Fruit fly (Drosophila melanogaster) whole organism, wandering third instar larva: Measurements from ENCODE around the gene CG43145.
A peak's percentile ranks its signal among the peaks of the same experiment; 100 is the strongest.

ENCODE experiments used
- Abd-B ChIP-seq: fragments of >200 bp; optimal IDR thresholded peaks from 2 replicates; lab custom pipeline; 2017; ENCODE audit warnings: missing biosample characterization, missing genetic modification characterization
- CG32264 ChIP-seq: fragments of 200-800 bp; sonication (Bioruptor generic); optimal IDR thresholded peaks from 2 replicates; lab custom pipeline; 2016; ENCODE audit warnings: missing biosample characterization, missing genetic modification characterization
- CG9705 ChIP-seq: fragments of 200-800 bp; sonication (Bioruptor generic); optimal IDR thresholded peaks from 2 replicates; lab custom pipeline; 2018; ENCODE audit warnings: missing biosample characterization, mild to moderate bottlenecking, missing genetic modification characterization
- CrebA ChIP-seq: fragments of 200-800 bp; sonication (Bioruptor generic); optimal IDR thresholded peaks from 2 replicates; lab custom pipeline; 2016; ENCODE audit warnings: missing biosample characterization, mild to moderate bottlenecking, missing genetic modification characterization, borderline replicate concordance
- Dfd ChIP-seq: fragments of >200 bp; optimal IDR thresholded peaks from 2 replicates; lab custom pipeline; 2017; ENCODE audit warnings: missing biosample characterization, missing genetic modification characterization
- Dif ChIP-seq: fragments of 200-275, 200-300 bp; sonication (Bioruptor generic); optimal IDR thresholded peaks from 2 replicates; lab custom pipeline; 2018; ENCODE audit warnings: missing biosample characterization, missing genetic modification characterization; ENCODE audit not compliant: partially characterized antibody
- GATAd ChIP-seq: sonication (Bioruptor generic); optimal IDR thresholded peaks from 2 replicates; lab custom pipeline; 2016; ENCODE audit warnings: missing biosample characterization, missing genetic modification characterization
- HLH106 ChIP-seq: fragments of 200-800 bp; optimal IDR thresholded peaks from 3 replicates; lab custom pipeline; 2019; ENCODE audit warnings: missing biosample characterization, mild to moderate bottlenecking, missing genetic modification characterization, moderate library complexity
- Hnf4 ChIP-seq: fragments of 200-800 bp; sonication (Bioruptor generic); optimal IDR thresholded peaks from 2 replicates; lab custom pipeline; 2016; ENCODE audit warnings: missing biosample characterization, mild to moderate bottlenecking, missing genetic modification characterization
- Hr78 ChIP-seq: fragments of >200 bp; optimal IDR thresholded peaks from 2 replicates; lab custom pipeline; 2017; ENCODE audit warnings: missing biosample characterization, missing genetic modification characterization
- Hr83 ChIP-seq: fragments of 200-300 bp; sonication (Bioruptor generic); optimal IDR thresholded peaks from 2 replicates; lab custom pipeline; 2016; ENCODE audit warnings: missing biosample characterization, mild to moderate bottlenecking, missing genetic modification characterization, moderate library complexity; ENCODE audit not compliant: poor library complexity, severe bottlenecking
- Jra ChIP-seq: sonication (Bioruptor generic); optimal IDR thresholded peaks from 2 replicates; lab custom pipeline; 2016; ENCODE audit warnings: missing biosample characterization, missing genetic modification characterization
- Mio ChIP-seq: sonication (Bioruptor generic); optimal IDR thresholded peaks from 2 replicates; lab custom pipeline; 2016; ENCODE audit warnings: missing biosample characterization, missing genetic modification characterization
- Myc ChIP-seq: fragments of >200 bp; optimal IDR thresholded peaks from 2 replicates; lab custom pipeline; 2017
- N ChIP-seq: fragments of >200 bp; optimal IDR thresholded peaks from 2 replicates; lab custom pipeline; 2018; ENCODE audit warnings: missing biosample characterization, missing external identifiers, missing genetic modification characterization
- OdsH ChIP-seq: fragments of 200-800 bp; sonication (Bioruptor generic); optimal IDR thresholded peaks from 2 replicates; lab custom pipeline; 2016; ENCODE audit warnings: missing biosample characterization, mild to moderate bottlenecking, missing genetic modification characterization
- Rel ChIP-seq, 2 experiments: fragments of 200-800 bp; sonication (Bioruptor generic) in 1 of 2; optimal IDR thresholded peaks; 2 replicates in 1 of 2; 3 replicates in 1 of 2; lab custom pipeline; 2016 to 2019; ENCODE audit warnings: mild to moderate bottlenecking in 2 of 2, missing biosample characterization in 2 of 2, missing genetic modification characterization in 2 of 2, moderate library complexity in 1 of 2
- Sp1 ChIP-seq: fragments of 200-800 bp; sonication (Bioruptor generic); optimal IDR thresholded peaks from 3 replicates; lab custom pipeline; 2019; ENCODE audit warnings: missing biosample characterization, mild to moderate bottlenecking, missing genetic modification characterization, moderate library complexity
- Vsx2 ChIP-seq: fragments of 200-300, 225-300 bp; sonication (Bioruptor generic); optimal IDR thresholded peaks from 2 replicates; lab custom pipeline; 2018; ENCODE audit warnings: missing biosample characterization, missing genetic modification characterization; ENCODE audit not compliant: partially characterized antibody
- br ChIP-seq: fragments of 200-800 bp; sonication (Bioruptor generic); optimal IDR thresholded peaks from 2 replicates; lab custom pipeline; 2016; ENCODE audit warnings: missing biosample characterization, missing genetic modification characterization
- brk ChIP-seq: fragments of 200-800 bp; sonication (Bioruptor generic); optimal IDR thresholded peaks from 2 replicates; lab custom pipeline; 2016; ENCODE audit warnings: missing biosample characterization, mild to moderate bottlenecking, missing genetic modification characterization
- dl ChIP-seq, 2 experiments: fragments of 175-275, 200-275 bp in 1 of 2; fragments of 200-275 bp in 1 of 2; sonication (Bioruptor generic); optimal IDR thresholded peaks; lab custom pipeline; 2018; ENCODE audit warnings: mild to moderate bottlenecking in 2 of 2, missing biosample characterization in 2 of 2, missing genetic modification characterization in 2 of 2, moderate library complexity in 2 of 2; ENCODE audit not compliant: partially characterized antibody in 2 of 2, insufficient read depth in 1 of 2
- dmrt93B ChIP-seq: fragments of 200-800 bp; sonication (Bioruptor generic); optimal IDR thresholded peaks from 2 replicates; lab custom pipeline; 2018; ENCODE audit warnings: missing biosample characterization, mild to moderate bottlenecking, missing genetic modification characterization
- dsf ChIP-seq: sonication (Bioruptor generic); optimal IDR thresholded peaks from 2 replicates; lab custom pipeline; 2016; ENCODE audit warnings: missing biosample characterization, missing genetic modification characterization, borderline replicate concordance
- ey ChIP-seq: fragments of 200-800 bp; sonication (Bioruptor generic); optimal IDR thresholded peaks from 2 replicates; lab custom pipeline; 2016; ENCODE audit warnings: missing biosample characterization, missing genetic modification characterization
- foxo ChIP-seq, 2 experiments: fragments of 200-800 bp; sonication (Bioruptor generic); optimal IDR thresholded peaks; 2 replicates in 1 of 2; 3 replicates in 1 of 2; lab custom pipeline; 2016 to 2017; ENCODE audit warnings: missing biosample characterization in 2 of 2, missing genetic modification characterization in 2 of 2
- fru ChIP-seq: fragments of 200-800 bp; sonication (Bioruptor generic); optimal IDR thresholded peaks from 3 replicates; lab custom pipeline; 2016; ENCODE audit warnings: missing biosample characterization, mild to moderate bottlenecking, missing genetic modification characterization
- h ChIP-seq: fragments of 200-800 bp; sonication (Bioruptor generic); optimal IDR thresholded peaks from 3 replicates; lab custom pipeline; 2016; ENCODE audit warnings: missing biosample characterization, mild to moderate bottlenecking, missing genetic modification characterization
- jim ChIP-seq: fragments of 175-275, 200-325 bp; sonication (Bioruptor generic); optimal IDR thresholded peaks from 2 replicates; lab custom pipeline; 2016; ENCODE audit warnings: missing biosample characterization, mild to moderate bottlenecking, missing genetic modification characterization
- lola ChIP-seq: fragments of >200 bp; optimal IDR thresholded peaks from 2 replicates; lab custom pipeline; 2017; ENCODE audit warnings: missing biosample characterization, missing genetic modification characterization
- pan ChIP-seq: fragments of >200 bp; optimal IDR thresholded peaks from 2 replicates; lab custom pipeline; 2017
- psq ChIP-seq: fragments of 200-800 bp; sonication (Bioruptor generic); optimal IDR thresholded peaks from 3 replicates; lab custom pipeline; 2017; ENCODE audit warnings: missing biosample characterization, mild to moderate bottlenecking, missing genetic modification characterization, moderate library complexity
- rgr ChIP-seq: fragments of 200-800 bp; sonication (Bioruptor generic); optimal IDR thresholded peaks from 3 replicates; lab custom pipeline; 2016; ENCODE audit warnings: missing biosample characterization, mild to moderate bottlenecking, missing genetic modification characterization
- sage ChIP-seq: fragments of 200-800 bp; sonication (Bioruptor generic); optimal IDR thresholded peaks from 2 replicates; lab custom pipeline; 2016; ENCODE audit warnings: missing biosample characterization, mild to moderate bottlenecking, missing genetic modification characterization
- sv ChIP-seq: fragments of 200-800 bp; sonication (Bioruptor generic); optimal IDR thresholded peaks from 3 replicates; lab custom pipeline; 2016; ENCODE audit warnings: missing biosample characterization, missing genetic modification characterization
- tai ChIP-seq: sonication (Bioruptor generic); optimal IDR thresholded peaks from 2 replicates; lab custom pipeline; 2016; ENCODE audit warnings: missing biosample characterization, missing genetic modification characterization
- usp ChIP-seq: fragments of >200 bp; optimal IDR thresholded peaks from 2 replicates; lab custom pipeline; 2017; ENCODE audit warnings: missing biosample characterization, missing genetic modification characterization
- woc ChIP-seq: sonication (Bioruptor generic); optimal IDR thresholded peaks from 2 replicates; lab custom pipeline; 2016; ENCODE audit warnings: missing biosample characterization, mild to moderate bottlenecking, missing genetic modification characterization

CG43145 gene

dm6 chr2L:3703260-3703659 is 1.6 kb downstream of the CG43145 start, which contains the start of gene CG2816:
Gene CG2816, plus strand, starts transcription at chr2L:3703659.
- peak; percentile 30 for TF ChIP-seq Myc
- TF ChIP-seq dmrt93B (GFP tag; lab: Kevin White, UChicago), result peak; percentile 84
- TF ChIP-seq Rel (GFP tag; optimal IDR thresholded peaks at IDR 0.05; lab: Kevin White, UChicago), result peak; percentile 39
- peak; percentile 74 for TF ChIP-seq Rel (tag; optimal IDR thresholded peaks at IDR 0.05; lab: Kevin White, UChicago)
- TF ChIP-seq tai, result peak; percentile 90
- peak; percentile 95 for TF ChIP-seq fru (GFP tag; lab: Kevin White, UChicago)
- TF ChIP-seq Abd-B (GFP tag; lab: Kevin White, UChicago), result no peak
- TF ChIP-seq Jra (GFP tag; lab: Kevin White, UChicago), result peak; percentile 84
- TF ChIP-seq sv (GFP tag; lab: Kevin White, UChicago), result no peak
- TF ChIP-seq woc (GFP tag; lab: Kevin White, UChicago), result peak; percentile 81
- no peak for TF ChIP-seq Hr78 (GFP tag; lab: Kevin White, UChicago)
- TF ChIP-seq dl (GFP tag; optimal IDR thresholded peaks at IDR 0.05; lab: Kevin White, UChicago; ENCODE audit: insufficient read depth in 1 of 2, partially characterized antibody in 2 of 2), result no peak
- peak; percentile 25 for TF ChIP-seq jim (GFP tag; lab: Kevin White, UChicago)
- peak; percentile 88 for TF ChIP-seq GATAd (GFP tag; lab: Kevin White, UChicago)
- peak; percentile 84 for TF ChIP-seq CG32264
- TF ChIP-seq Hnf4 (GFP tag; lab: Kevin White, UChicago), result peak; percentile 93
- TF ChIP-seq ey (GFP tag; lab: Kevin White, UChicago), result peak; percentile 98
- no peak for TF ChIP-seq N (GFP tag; lab: Kevin White, UChicago)
- TF ChIP-seq Dfd (GFP tag; lab: Kevin White, UChicago), result no peak
- TF ChIP-seq CrebA (GFP tag; lab: Kevin White, UChicago), result no peak
- TF ChIP-seq br (GFP tag; lab: Kevin White, UChicago), result peak; percentile 93
- peak; percentile 97 for TF ChIP-seq h (GFP tag; lab: Kevin White, UChicago)
- peak; percentile 85 for TF ChIP-seq psq
- peak; percentile 96 for TF ChIP-seq HLH106 (tag; lab: Kevin White, UChicago)
- peak; percentile 92 for TF ChIP-seq Sp1 (GFP tag; lab: Kevin White, UChicago)
- TF ChIP-seq Mio (GFP tag; lab: Kevin White, UChicago), result peak; percentile 85
- TF ChIP-seq dsf (GFP tag; lab: Kevin White, UChicago), result peak; percentile 65
- TF ChIP-seq brk (GFP tag; lab: Kevin White, UChicago), result peak; percentile 88
- peak; percentile 78 to 94 for TF ChIP-seq foxo (GFP tag; optimal IDR thresholded peaks at IDR 0.05; lab: Kevin White, UChicago)
- TF ChIP-seq Hr83 (GFP tag; lab: Kevin White, UChicago), result no peak
- TF ChIP-seq pan, result no peak
- peak; percentile 95 for TF ChIP-seq rgr (GFP tag; lab: Kevin White, UChicago)
- TF ChIP-seq OdsH (GFP tag; lab: Kevin White, UChicago), result peak; percentile 95
- peak; percentile 90 for TF ChIP-seq CG9705 (GFP tag; lab: Kevin White, UChicago)
- no peak for TF ChIP-seq Dif (GFP tag; lab: Kevin White, UChicago)
- TF ChIP-seq lola, result no peak
- TF ChIP-seq sage, result peak; percentile 58
- TF ChIP-seq Vsx2 (GFP tag; lab: Kevin White, UChicago), result no peak
- TF ChIP-seq usp (GFP tag; lab: Kevin White, UChicago), result no peak

- TF ChIP-seq CG9705 (GFP tag; lab: Kevin White, UChicago) (peak; percentile 16), Abd-B (GFP tag; lab: Kevin White, UChicago) (no peak), Hr83 (GFP tag; lab: Kevin White, UChicago) (no peak), Hnf4 (GFP tag; lab: Kevin White, UChicago) (peak; percentile 84), OdsH (GFP tag; lab: Kevin White, UChicago) (peak; percentile 90), psq (peak; percentile 81), woc (GFP tag; lab: Kevin White, UChicago) (peak; percentile 61), Sp1 (GFP tag; lab: Kevin White, UChicago) (peak; percentile 85), CG32264 (peak; percentile 66), GATAd (GFP tag; lab: Kevin White, UChicago) (peak; percentile 42), Myc (no peak), ey (GFP tag; lab: Kevin White, UChicago) (peak; percentile 91), Rel (GFP tag; optimal IDR thresholded peaks at IDR 0.05; lab: Kevin White, UChicago) (no peak), Rel (tag; optimal IDR thresholded peaks at IDR 0.05; lab: Kevin White, UChicago) (peak; percentile 31), dsf (GFP tag; lab: Kevin White, UChicago) (peak; percentile 4), Jra (GFP tag; lab: Kevin White, UChicago) (peak; percentile 90), N (GFP tag; lab: Kevin White, UChicago) (no peak), sage (peak; percentile 52), Mio (GFP tag; lab: Kevin White, UChicago) (peak; percentile 29), CrebA (GFP tag; lab: Kevin White, UChicago) (no peak), Vsx2 (GFP tag; lab: Kevin White, UChicago) (no peak), dmrt93B (GFP tag; lab: Kevin White, UChicago) (peak; percentile 62), HLH106 (tag; lab: Kevin White, UChicago) (peak; percentile 87), rgr (GFP tag; lab: Kevin White, UChicago) (peak; percentile 90), sv (GFP tag; lab: Kevin White, UChicago) (no peak), jim (GFP tag; lab: Kevin White, UChicago) (no peak), dl (GFP tag; optimal IDR thresholded peaks at IDR 0.05; lab: Kevin White, UChicago; ENCODE audit: insufficient read depth in 1 of 2, partially characterized antibody in 2 of 2) (no peak), h (GFP tag; lab: Kevin White, UChicago) (peak; percentile 92), foxo (GFP tag; optimal IDR thresholded peaks at IDR 0.05; lab: Kevin White, UChicago) (peak; percentile 72 to 81), tai (peak; percentile 44), br (GFP tag; lab: Kevin White, UChicago) (peak; percentile 92), fru (GFP tag; lab: Kevin White, UChicago) (peak; percentile 89), brk (GFP tag; lab: Kevin White, UChicago) (peak; percentile 81), Dfd (GFP tag; lab: Kevin White, UChicago) (no peak), Dif (GFP tag; lab: Kevin White, UChicago) (no peak)
Observed at dm6 chr2L:3705438-3705921, 3.9 kb downstream of the CG43145 start, which contains the start of gene CG31778. Gene CG31778, minus strand, starts transcription at chr2L:3705488.
